Worm (Caenorhabditis elegans): Measurements from ENCODE around the gene vap-1.

DNA sequence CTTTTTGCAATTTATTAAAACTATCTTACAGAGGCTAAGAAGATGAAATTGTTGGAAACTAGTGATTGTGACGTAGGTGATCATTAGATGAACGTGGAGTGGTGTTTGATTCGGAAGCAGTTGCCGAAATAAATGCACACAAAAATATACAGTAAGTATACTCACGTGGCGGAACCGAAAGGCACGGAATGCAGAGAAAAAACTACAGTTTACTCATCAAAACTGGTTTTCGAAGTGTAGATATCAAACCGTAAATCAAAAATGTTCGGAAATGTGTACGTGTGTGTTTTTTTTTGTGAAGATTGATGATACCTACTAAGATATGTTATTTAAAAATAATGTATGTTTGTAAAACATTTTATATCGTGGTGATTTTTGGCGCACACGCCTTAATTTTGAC is 30.4 kb upstream of the vap-1 start:
- no peak for TF ChIP-seq mdl-1 (tag; optimal IDR thresholded peaks at IDR 0.05)
- no peak for TF ChIP-seq snpc-4 (tag; optimal IDR thresholded peaks at IDR 0.05)
- TF ChIP-seq hmg-1.1 (GFP tag; IDR thresholded peaks at IDR 0.05): no peak
- TF ChIP-seq nhr-48 (tag; optimal IDR thresholded peaks at IDR 0.05): no peak
- TF ChIP-seq Y75B8A.6 (GFP tag; IDR thresholded peaks at IDR 0.05): no peak
- TF ChIP-seq dpl-1 (GFP tag; optimal IDR thresholded peaks at IDR 0.05): no peak
- no peak for TF ChIP-seq nhr-76 (tag; optimal IDR thresholded peaks at IDR 0.05)
- no peak for TF ChIP-seq fos-1 (tag; optimal IDR thresholded peaks at IDR 0.05)
- TF ChIP-seq pha-4 (GFP tag; IDR thresholded peaks at IDR 0.05): no peak
- no peak for TF ChIP-seq pha-4 (tag; optimal IDR thresholded peaks at IDR 0.05)
- no peak for TF ChIP-seq aha-1 (tag)
- TF ChIP-seq lsy-2 (tag; optimal IDR thresholded peaks at IDR 0.05): no peak
- TF ChIP-seq ceh-28 (tag; optimal IDR thresholded peaks at IDR 0.05): no peak
- TF ChIP-seq fkh-10 (GFP tag; optimal IDR thresholded peaks at IDR 0.05): no peak
